Fruit fly (Drosophila melanogaster) Kc167 (cell line): ENCODE results near the gene CG14797.

Source experiments
- Myc ChIP-seq: fragments of >200 bp; optimal IDR thresholded peaks from 2 replicates; lab custom pipeline; 2017; ENCODE audit warnings: missing external identifiers
- Sin3A ChIP-seq: fragments of >200 bp; optimal IDR thresholded peaks from 2 replicates; lab custom pipeline; 2018; ENCODE audit warnings: missing external identifiers
- h ChIP-seq: fragments of >200 bp; optimal IDR thresholded peaks from 3 replicates; lab custom pipeline; 2018; ENCODE audit warnings: missing external identifiers
- insv ChIP-seq: fragments of >200 bp; optimal IDR thresholded peaks from 3 replicates; lab custom pipeline; 2018; ENCODE audit warnings: missing external identifiers
- psq ChIP-seq: fragments of >200 bp; optimal IDR thresholded peaks from 2 replicates; lab custom pipeline; 2017; ENCODE audit warnings: missing external identifiers
- ttk ChIP-seq: sonication (Bioruptor generic); optimal IDR thresholded peaks from 2 replicates; lab custom pipeline; 2017; ENCODE audit warnings: missing external identifiers

The CG14797 gene

dm6 chrX:1695529-1696410 lies 14.4 kb downstream of the CG14797 start, which contains the start of gene a6:
Gene a6 (minus strand): TSS chrX:1695889.
- TF ChIP-seq ttk (lab: Kevin White, UChicago) (no peak), Myc (lab: Kevin White, UChicago) (no peak), h (lab: Kevin White, UChicago) (no peak), insv (lab: Kevin White, UChicago) (no peak), Sin3A (no peak), psq (lab: Kevin White, UChicago) (no peak)

dm6 chrX:1705929-1706328 lies 24.6 kb downstream of the CG14797 start:
- no peak for TF ChIP-seq h (lab: Kevin White, UChicago)
- no peak for TF ChIP-seq insv (lab: Kevin White, UChicago)
- no peak for TF ChIP-seq Sin3A
- no peak for TF ChIP-seq ttk (lab: Kevin White, UChicago)
- no peak for TF ChIP-seq Myc (lab: Kevin White, UChicago)
- no peak for TF ChIP-seq psq (lab: Kevin White, UChicago)

dm6 chrX:1710082-1710481 lies 28.7 kb downstream of the CG14797 start, which contains the start of gene CG3795:
Gene CG3795 (minus strand): TSS chrX:1710182.
- TF ChIP-seq Sin3A (no peak), psq (lab: Kevin White, UChicago) (no peak), ttk (lab: Kevin White, UChicago) (no peak), insv (lab: Kevin White, UChicago) (no peak), h (lab: Kevin White, UChicago) (no peak), Myc (lab: Kevin White, UChicago) (no peak)

- no peak for TF ChIP-seq insv (lab: Kevin White, UChicago)
- no peak for TF ChIP-seq h (lab: Kevin White, UChicago)
- TF ChIP-seq ttk (lab: Kevin White, UChicago): no peak
- TF ChIP-seq Myc (lab: Kevin White, UChicago): no peak
- TF ChIP-seq psq (lab: Kevin White, UChicago): no peak
- TF ChIP-seq Sin3A: no peak
These were observed 33.5 kb downstream of the CG14797 start for dm6 chrX:1714874-1715273.
